Worm (Caenorhabditis elegans): ENCODE results near the gene F10E9.5.
"Not testable (repeated sequence)": the region's sequence is repeated elsewhere in the genome, so short reads cannot be mapped to it uniquely, and the experiment has no call there.

F10E9.5 gene

DNA sequence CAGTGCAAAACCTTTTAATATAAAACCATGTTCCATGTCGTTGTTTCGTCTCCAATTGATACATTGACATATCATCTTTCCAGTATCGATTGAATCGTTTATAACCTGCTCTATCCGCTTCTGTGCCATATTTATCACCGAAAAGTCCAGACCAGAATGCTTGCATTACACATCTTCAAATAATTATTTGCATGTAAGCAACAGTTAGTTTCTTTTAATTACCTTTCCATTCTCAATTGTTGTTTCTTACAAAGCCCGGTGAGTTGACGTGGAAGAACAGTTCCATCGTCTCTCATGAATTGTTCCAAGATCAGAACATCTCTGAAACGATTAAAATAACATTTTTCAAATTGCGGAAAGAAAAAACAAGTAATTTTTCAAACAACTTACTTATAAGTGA, 23.8 kb downstream of the F10E9.5 start, which contains the start of gene iglr-2:
Gene iglr-2, minus strand, starts transcription at position 101 of the 400 bp plus-strand sequence.
- peak; percentile 30 for TF ChIP-seq aha-1 (tag)
- TF ChIP-seq ceh-20 (GFP tag; IDR thresholded peaks at IDR 0.05), result no peak

DNA sequence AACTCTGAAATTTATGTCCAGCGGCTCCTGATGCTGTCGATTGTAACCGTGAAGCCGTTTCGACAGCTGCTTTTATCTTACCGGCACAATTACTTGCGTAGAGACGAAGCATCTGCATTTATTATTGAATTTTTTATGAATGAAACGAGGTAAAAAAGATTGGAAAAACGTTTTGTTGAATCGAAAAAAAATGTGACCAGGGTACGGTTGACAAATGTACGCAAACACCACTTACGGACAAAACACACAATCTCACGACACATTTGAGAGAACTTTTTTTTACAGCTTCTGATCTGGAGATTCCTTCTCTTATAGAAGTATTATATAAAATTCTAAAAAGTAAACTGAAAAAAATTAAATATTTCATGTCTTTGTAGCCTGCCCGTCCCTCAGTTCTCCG, 24.4 kb downstream of the F10E9.5 start, which contains the start of the genes mrps-18A and ZC262.2:
Gene mrps-18A, minus strand, starts transcription at position 141 of the 400 bp plus-strand sequence.
Gene ZC262.2, plus strand, starts transcription at position 284 of the 400 bp plus-strand sequence.
- no peak for TF ChIP-seq daf-16 (GFP tag; optimal IDR thresholded peaks at IDR 0.05)
- TF ChIP-seq daf-16 (tag; optimal IDR thresholded peaks at IDR 0.05), result peak; percentile 40
- peak; percentile 90 for TF ChIP-seq hlh-30 (tag; optimal IDR thresholded peaks at IDR 0.05; ENCODE audit: insufficient read depth)
- peak; percentile 6 for TF ChIP-seq mep-1 (tag; optimal IDR thresholded peaks at IDR 0.05)
- peak; percentile 48 for TF ChIP-seq dpl-1 (GFP tag; optimal IDR thresholded peaks at IDR 0.05)
- TF ChIP-seq ceh-28 (tag; optimal IDR thresholded peaks at IDR 0.05), result no peak
- TF ChIP-seq mes-2 (tag; optimal IDR thresholded peaks at IDR 0.05; ENCODE audit: poor library complexity, severe bottlenecking), result peak; percentile 57
- TF ChIP-seq lsy-2 (tag; optimal IDR thresholded peaks at IDR 0.05), result peak; percentile 22 to 97
- no peak for TF ChIP-seq lin-38 (GFP tag; IDR thresholded peaks at IDR 0.05)

DNA sequence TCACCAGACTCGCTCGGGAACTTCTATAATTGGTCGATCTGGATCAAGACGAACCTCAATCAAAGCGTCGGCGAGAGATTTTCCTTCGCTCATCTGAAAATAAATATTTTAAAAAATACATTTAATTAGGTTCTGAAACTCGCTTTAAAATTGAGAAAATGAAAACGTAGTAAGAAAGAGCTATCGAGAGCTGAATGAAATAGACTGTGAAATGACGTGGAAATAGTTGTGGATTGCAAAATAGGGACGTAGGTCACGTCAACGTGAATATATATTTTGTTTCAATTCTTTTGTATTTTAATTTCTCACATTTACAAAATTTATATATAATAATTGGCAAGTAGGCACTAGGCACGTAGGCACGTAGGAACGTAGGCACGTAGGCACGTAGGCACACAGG, 27.0 kb downstream of the F10E9.5 start, which contains the start of gene ZC262.4:
Gene ZC262.4, minus strand, starts transcription at position 101 of the 400 bp plus-strand sequence.
- TF ChIP-seq zfp-2 (tag; optimal IDR thresholded peaks at IDR 0.05) (no peak), attf-4 (tag; optimal IDR thresholded peaks at IDR 0.05) (no peak)

DNA sequence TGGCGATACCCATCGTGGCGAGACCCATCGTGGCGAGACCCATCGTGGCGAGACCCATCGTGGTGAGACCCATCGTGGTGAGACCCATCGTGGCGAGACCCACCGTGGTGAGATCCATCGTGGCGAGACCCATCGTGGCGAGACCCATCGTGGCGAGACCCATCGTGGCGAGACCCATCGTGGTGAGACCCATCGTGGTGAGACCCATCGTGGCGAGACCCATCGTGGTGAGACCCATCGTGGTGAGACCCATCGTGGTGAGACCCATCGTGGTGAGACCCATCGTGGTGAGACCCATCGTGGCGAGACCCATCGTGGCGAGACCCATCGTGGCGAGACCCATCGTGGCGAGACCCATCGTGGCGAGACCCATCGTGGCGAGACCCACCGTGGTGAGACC, 28.2 kb downstream of the F10E9.5 start:
- TF ChIP-seq set-16 (GFP tag; IDR thresholded peaks at IDR 0.05), result peak; percentile 78

DNA sequence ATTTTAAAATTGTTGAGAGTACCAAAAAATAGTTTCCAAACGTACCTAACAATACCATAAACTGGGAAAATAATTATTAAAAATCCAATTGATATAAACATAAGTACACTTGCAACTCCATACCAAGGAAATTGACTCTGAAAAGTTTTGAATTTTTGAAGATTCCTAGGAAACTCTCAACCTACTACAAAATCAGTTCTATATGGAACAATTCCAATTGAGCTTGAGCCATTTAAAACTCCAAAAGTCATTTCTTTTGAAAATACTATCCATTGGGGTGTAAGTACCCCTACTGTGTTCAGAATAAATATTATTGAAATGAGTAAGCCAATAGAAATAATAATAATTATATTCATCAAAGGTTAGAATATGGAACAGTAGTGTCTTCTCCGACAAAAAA, 32.0 kb downstream of the F10E9.5 start, which contains the start of gene clc-28:
Gene clc-28, minus strand, starts transcription at position 101 of the 400 bp plus-strand sequence.
- TF ChIP-seq dmd-9 (GFP tag; IDR thresholded peaks at IDR 0.05); T20F7.1 (GFP tag; optimal IDR thresholded peaks at IDR 0.05); spr-3 (GFP tag; optimal IDR thresholded peaks at IDR 0.05): not testable (repeated sequence)

DNA sequence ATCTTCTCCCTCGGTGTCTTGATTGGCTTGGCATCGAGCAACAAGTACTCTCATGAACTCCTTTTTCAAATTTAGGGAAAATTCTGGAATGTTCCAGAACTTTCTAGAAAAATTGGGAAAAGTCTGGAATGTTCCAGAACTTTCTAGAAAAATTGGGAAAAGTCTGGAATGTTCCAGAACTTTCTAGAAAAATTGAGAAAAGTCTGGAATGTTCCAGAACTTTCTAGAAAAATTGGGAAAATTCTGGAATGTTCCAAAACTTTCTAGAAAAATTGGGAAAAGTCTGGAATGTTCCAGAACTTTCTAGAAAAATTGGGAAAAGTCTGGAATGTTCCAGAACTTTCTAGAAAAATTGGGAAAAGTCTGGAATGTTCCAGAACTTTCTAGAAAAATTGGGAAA, 36.9 kb downstream of the F10E9.5 start, which contains the start of gene ZC262.7:
Gene ZC262.7, minus strand, starts transcription at position 54 of the 400 bp plus-strand sequence.
- TF ChIP-seq Y48G9A.11 (GFP tag; IDR thresholded peaks at IDR 0.05) (peak; percentile 37; the same call in 1 of the 2 replicates), lin-1 (GFP tag; IDR thresholded peaks at IDR 0.05) (peak; percentile 62; the same call in 1 of the 2 replicates), arid-1 (GFP tag; conservative IDR thresholded peaks at IDR 0.05) (peak; percentile 44; the same call in 1 of the 2 replicates), mdt-29 (GFP tag; IDR thresholded peaks at IDR 0.05) (peak; percentile 72), snpc-1.2 (GFP tag; IDR thresholded peaks at IDR 0.05) (peak; percentile 17; the same call in 1 of the 2 replicates)

DNA sequence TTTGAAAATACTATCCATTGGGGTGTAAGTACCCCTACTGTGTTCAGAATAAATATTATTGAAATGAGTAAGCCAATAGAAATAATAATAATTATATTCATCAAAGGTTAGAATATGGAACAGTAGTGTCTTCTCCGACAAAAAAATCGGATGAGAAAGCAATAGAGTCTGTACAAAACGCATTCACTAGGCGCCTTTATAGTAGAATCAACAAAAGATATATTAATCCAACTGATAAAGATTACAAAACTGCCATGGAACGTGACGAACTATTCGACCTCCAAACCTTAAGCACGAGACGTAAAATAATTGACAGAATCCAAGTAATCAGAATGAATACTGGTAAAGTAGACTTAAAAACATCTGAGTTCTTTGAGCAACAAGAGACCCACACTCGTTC, 40.4 kb downstream of the F10E9.5 start, which contains the start of gene clc-29:
Gene clc-29, minus strand, starts transcription at position 101 of the 400 bp plus-strand sequence.
- TF ChIP-seq nhr-41 (GFP tag; IDR thresholded peaks at IDR 0.05); spr-1 (tag; optimal IDR thresholded peaks at IDR 0.05); egl-27 (tag; optimal IDR thresholded peaks at IDR 0.05): not testable (repeated sequence)
